Fruit fly (Drosophila melanogaster): Measurements from ENCODE around the gene CG1409.

Gene CG1409

DNA sequence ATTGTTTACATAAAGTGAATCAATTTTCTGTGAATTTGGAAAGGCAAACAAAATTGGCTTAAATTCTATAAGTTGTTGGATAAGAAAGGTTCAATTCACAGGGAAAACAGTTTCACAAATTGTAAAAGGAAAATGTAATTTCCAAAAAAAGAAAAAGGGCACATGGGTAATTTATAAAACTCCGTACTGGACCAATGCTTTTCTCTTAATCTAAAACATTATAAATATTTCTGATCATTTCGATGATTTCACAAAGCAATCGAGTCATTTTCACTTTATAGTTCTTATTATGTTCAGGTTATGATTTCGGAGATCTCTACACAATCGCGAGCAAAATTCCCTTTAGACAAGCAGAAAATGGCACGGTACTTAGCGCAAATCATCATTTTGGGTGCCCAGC is at the start of gene CG1409:
CG1409 (plus strand) TSS at position 301 of the 400 bp plus-strand sequence.
- TF ChIP-seq pan (optimal IDR thresholded peaks at IDR 0.05) (no peak), Dll (optimal IDR thresholded peaks at IDR 0.05) (no peak), usp (GFP tag; optimal IDR thresholded peaks at IDR 0.05) (no peak), psq (optimal IDR thresholded peaks at IDR 0.05) (no peak), CG8478 (optimal IDR thresholded peaks at IDR 0.05) (no peak), EcR (GFP tag; optimal IDR thresholded peaks at IDR 0.05) (no peak)

DNA sequence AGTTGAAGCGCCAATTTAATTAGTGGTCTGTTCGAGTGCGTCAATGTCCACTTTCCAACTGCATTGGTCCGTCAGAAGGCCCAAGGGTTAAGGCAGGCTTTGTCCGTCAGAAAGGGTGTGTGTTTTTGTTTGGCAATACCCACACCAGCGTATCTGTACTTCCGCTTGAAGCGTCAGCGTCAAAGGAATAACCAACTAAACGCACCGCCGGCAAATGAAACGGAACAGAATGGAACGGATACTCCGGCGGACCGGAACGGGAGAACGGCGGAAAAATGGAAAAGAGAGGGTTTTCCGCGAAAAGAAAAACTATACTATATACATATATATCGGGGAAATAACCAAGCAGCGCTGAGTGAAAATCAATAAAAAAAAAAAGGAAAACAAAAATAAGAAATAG is 35.1 kb upstream of the CG1409 start:
- TF ChIP-seq psq (optimal IDR thresholded peaks at IDR 0.05) (no peak), Dll (optimal IDR thresholded peaks at IDR 0.05) (no peak), EcR (GFP tag; optimal IDR thresholded peaks at IDR 0.05) (no peak), pan (optimal IDR thresholded peaks at IDR 0.05) (no peak), usp (GFP tag; optimal IDR thresholded peaks at IDR 0.05) (no peak), CG8478 (optimal IDR thresholded peaks at IDR 0.05) (no peak)

DNA sequence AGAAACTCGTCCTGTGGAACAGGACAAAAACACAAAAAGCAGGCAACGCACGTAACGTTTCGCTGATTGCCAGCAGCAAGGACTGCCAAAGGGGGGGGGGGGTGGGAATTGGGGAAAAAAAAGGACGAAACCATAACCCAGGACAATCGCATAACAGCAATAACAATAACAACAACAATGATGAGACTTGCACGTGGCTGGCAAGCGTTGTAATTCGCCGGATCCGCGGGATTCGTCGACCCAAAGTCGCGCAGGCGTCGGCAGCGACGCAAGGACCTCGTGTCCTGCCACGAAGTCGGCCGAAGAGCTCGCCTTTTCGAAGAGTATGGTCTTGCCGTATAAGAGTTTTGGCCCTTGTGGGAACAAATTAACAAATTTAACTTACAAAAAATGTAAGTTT is 32.7 kb upstream of the CG1409 start:
- no peak for TF ChIP-seq usp (GFP tag; optimal IDR thresholded peaks at IDR 0.05)
- no peak for TF ChIP-seq psq (optimal IDR thresholded peaks at IDR 0.05)
- no peak for TF ChIP-seq CG8478 (optimal IDR thresholded peaks at IDR 0.05)
- no peak for TF ChIP-seq Dll (optimal IDR thresholded peaks at IDR 0.05)
- TF ChIP-seq pan (optimal IDR thresholded peaks at IDR 0.05): no peak
- TF ChIP-seq EcR (GFP tag; optimal IDR thresholded peaks at IDR 0.05): no peak

DNA sequence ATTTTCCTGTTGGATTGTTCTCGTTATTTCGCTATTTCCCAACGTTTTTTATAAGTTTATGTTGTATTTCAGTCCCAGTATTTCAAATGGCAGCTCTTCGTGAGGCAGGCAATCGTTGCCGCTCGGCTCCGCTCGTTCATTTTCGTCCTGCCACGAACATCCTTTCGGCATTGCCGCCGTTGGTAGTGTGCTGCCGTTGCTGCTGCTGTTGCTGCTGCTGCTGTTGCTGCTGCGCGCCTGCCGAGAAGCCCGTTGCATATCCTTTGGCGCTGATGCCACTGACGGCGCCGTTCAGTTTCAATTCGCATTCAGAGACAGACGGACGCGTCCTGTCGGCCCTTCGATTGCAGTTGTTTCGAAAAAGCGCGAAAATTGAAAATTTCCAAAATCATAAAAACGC is 32.1 kb upstream of the CG1409 start, which contains the start of gene CARPA:
CARPA (plus strand) TSS at position 301 of the 400 bp plus-strand sequence.
- TF ChIP-seq EcR (GFP tag; optimal IDR thresholded peaks at IDR 0.05): no peak
- no peak for TF ChIP-seq CG8478 (optimal IDR thresholded peaks at IDR 0.05)
- TF ChIP-seq psq (optimal IDR thresholded peaks at IDR 0.05): no peak
- TF ChIP-seq usp (GFP tag; optimal IDR thresholded peaks at IDR 0.05): no peak
- no peak for TF ChIP-seq pan (optimal IDR thresholded peaks at IDR 0.05)
- no peak for TF ChIP-seq Dll (optimal IDR thresholded peaks at IDR 0.05)

DNA sequence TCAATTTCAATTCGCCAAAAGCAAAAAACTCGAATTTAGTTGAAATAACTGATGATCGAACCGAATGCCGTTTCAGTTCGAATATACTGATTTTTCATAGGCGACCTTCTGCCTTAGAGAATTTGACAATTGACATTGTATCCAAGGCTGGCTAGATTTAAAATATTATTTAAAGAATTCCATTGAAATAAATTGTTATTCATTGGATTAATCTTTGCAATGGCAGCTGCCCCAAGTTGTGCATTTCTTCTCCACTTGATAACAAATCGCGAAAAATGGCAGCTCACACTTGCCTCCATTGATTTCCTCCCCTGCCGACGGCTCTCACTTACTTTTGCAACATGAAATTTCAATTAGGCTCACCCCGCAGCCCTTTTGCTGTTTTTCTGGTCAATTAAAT is 3.8 kb upstream of the CG1409 start, which contains the start of gene CG10920:
CG10920 (minus strand) TSS at position 101 of the 400 bp plus-strand sequence.
- TF ChIP-seq pan (optimal IDR thresholded peaks at IDR 0.05) (no peak), Dll (optimal IDR thresholded peaks at IDR 0.05) (no peak), EcR (GFP tag; optimal IDR thresholded peaks at IDR 0.05) (no peak), CG8478 (optimal IDR thresholded peaks at IDR 0.05) (no peak), psq (optimal IDR thresholded peaks at IDR 0.05) (no peak), usp (GFP tag; optimal IDR thresholded peaks at IDR 0.05) (no peak)

DNA sequence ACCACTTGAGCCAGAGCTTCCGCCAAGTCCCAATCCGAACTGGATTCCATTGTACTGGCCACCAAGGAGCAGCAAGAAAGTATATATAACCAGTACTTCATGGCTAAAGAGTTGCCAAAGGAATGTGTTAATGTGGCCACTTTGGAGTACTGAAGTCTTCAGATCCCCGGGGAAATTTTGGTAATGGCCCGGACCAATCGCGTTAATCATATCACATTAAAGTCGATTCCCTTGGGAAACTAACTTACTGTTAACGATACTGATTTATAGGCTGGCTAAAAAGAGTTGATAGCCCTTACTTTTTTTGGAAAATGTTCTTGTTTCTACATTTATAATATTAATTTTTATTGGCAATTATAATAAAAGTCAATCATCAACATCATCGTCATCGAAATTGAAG is 8.9 kb downstream of the CG1409 start, which contains the start of gene Ir7b:
Ir7b (minus strand) TSS at position 101 of the 400 bp plus-strand sequence.
- TF ChIP-seq CG8478 (optimal IDR thresholded peaks at IDR 0.05) (no peak), pan (optimal IDR thresholded peaks at IDR 0.05) (no peak), EcR (GFP tag; optimal IDR thresholded peaks at IDR 0.05) (no peak), usp (GFP tag; optimal IDR thresholded peaks at IDR 0.05) (no peak), psq (optimal IDR thresholded peaks at IDR 0.05) (no peak), Dll (optimal IDR thresholded peaks at IDR 0.05) (no peak)

DNA sequence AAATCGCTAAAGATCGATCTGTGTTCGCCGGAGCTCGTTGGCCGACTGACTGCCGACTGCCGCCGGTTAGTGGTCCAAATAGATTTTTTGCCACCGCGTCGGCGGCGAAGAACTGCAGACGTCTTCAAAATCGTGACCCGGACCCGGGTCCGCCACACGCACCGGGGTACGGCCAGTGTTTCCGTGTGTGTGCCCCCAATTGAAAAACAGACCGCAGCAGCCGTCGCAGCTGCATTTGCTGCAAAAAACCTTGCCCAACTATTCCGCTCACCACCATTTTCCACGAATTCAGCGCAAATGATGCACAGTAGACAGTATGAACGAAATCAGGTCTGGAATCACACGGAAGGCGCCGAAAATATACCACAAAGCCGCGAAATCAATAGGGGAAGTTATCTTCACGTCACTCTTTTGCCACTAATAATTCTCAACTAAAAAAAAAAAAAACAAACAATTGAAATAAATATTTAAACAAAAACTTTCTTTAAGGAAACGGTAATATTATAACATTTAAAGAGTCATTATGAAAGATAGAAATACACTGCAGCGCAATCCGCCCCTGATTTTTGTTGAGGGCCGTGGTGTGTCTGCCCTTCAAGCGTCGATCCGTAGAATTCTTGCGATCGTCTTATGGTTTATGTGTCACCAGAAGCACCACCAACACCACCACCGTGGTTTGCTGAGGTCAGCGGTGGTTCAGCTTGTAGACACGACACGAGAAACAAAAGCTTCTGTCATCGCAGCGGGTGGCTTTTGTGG is 15.4 kb downstream of the CG1409 start, which contains the start of gene dec:
dec (minus strand) TSS at position 51 of the 759 bp plus-strand sequence.
- no peak for TF ChIP-seq Dll (optimal IDR thresholded peaks at IDR 0.05)
- no peak for TF ChIP-seq CG8478 (optimal IDR thresholded peaks at IDR 0.05)
- TF ChIP-seq psq (optimal IDR thresholded peaks at IDR 0.05): no peak
- no peak for TF ChIP-seq pan (optimal IDR thresholded peaks at IDR 0.05)
- no peak for TF ChIP-seq usp (GFP tag; optimal IDR thresholded peaks at IDR 0.05)
- no peak for TF ChIP-seq EcR (GFP tag; optimal IDR thresholded peaks at IDR 0.05)

DNA sequence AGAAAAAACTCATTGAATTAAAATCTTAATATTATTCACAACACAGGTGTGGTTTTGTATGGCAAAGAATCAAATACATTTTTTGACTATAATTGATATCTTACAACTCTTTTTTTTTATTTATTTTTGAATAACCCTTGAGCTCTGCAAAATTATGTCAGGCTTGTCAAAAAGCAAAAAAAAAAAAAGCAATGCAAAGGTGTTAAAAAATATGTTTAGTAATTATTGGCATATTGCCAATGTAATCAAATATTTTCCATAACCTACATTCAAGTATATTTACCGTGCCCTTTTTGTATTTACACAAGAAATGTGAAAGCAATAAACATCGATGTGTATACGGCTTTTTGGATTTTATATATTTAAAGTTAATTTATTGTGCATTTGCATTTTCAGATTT is 16.1 kb downstream of the CG1409 start, which contains the start of gene Ir7c:
Ir7c (plus strand) TSS at position 301 of the 400 bp plus-strand sequence.
- TF ChIP-seq psq (optimal IDR thresholded peaks at IDR 0.05): no peak
- TF ChIP-seq Dll (optimal IDR thresholded peaks at IDR 0.05): no peak
- no peak for TF ChIP-seq usp (GFP tag; optimal IDR thresholded peaks at IDR 0.05)
- TF ChIP-seq CG8478 (optimal IDR thresholded peaks at IDR 0.05): no peak
- TF ChIP-seq pan (optimal IDR thresholded peaks at IDR 0.05): no peak
- TF ChIP-seq EcR (GFP tag; optimal IDR thresholded peaks at IDR 0.05): no peak

DNA sequence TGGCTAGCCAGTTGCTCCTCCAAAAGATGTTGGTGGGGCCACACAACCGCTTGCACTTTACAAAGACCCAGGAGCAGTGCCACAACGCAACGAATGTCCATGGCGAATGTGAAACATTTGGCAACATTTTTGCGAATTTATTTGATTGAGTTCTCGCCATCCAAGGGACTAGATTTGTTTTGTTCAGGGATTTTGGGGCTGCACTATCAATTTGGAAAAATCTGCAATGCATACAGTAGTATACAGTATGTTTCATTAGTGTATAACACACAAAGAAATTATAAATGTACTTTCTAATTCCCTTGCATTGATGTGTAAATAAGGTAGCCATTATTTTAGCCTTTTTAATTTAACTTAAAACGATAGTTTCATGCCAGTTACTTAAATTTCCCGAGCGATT is 20.8 kb downstream of the CG1409 start, which contains the start of gene Ir7d:
Ir7d (minus strand) TSS at position 101 of the 400 bp plus-strand sequence.
- TF ChIP-seq psq (optimal IDR thresholded peaks at IDR 0.05): no peak
- no peak for TF ChIP-seq usp (GFP tag; optimal IDR thresholded peaks at IDR 0.05)
- no peak for TF ChIP-seq CG8478 (optimal IDR thresholded peaks at IDR 0.05)
- no peak for TF ChIP-seq pan (optimal IDR thresholded peaks at IDR 0.05)
- TF ChIP-seq Dll (optimal IDR thresholded peaks at IDR 0.05): no peak
- no peak for TF ChIP-seq EcR (GFP tag; optimal IDR thresholded peaks at IDR 0.05)

DNA sequence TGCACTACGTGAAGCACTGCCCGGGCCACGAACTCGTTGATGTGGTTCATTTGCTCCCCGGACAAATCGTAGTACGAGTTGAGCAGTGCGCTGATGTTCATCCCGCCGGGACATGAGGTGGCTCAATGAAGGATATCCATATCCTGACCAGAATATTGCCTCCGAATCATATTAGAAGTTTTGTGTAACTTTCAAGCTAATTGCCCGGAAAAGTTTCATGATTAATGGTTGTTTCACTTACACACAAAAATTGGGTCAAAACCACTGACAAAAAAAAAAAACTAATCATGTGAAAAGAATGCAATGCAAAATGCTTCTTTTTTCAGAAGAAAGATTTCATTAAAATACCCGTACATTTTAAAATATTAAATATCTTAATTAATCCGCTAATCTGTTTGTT is 23.6 kb downstream of the CG1409 start, which contains the start of gene Ir7e:
Ir7e (minus strand) TSS at position 101 of the 400 bp plus-strand sequence.
- TF ChIP-seq pan (optimal IDR thresholded peaks at IDR 0.05): no peak
- no peak for TF ChIP-seq EcR (GFP tag; optimal IDR thresholded peaks at IDR 0.05)
- TF ChIP-seq usp (GFP tag; optimal IDR thresholded peaks at IDR 0.05): no peak
- no peak for TF ChIP-seq CG8478 (optimal IDR thresholded peaks at IDR 0.05)
- no peak for TF ChIP-seq Dll (optimal IDR thresholded peaks at IDR 0.05)
- no peak for TF ChIP-seq psq (optimal IDR thresholded peaks at IDR 0.05)

DNA sequence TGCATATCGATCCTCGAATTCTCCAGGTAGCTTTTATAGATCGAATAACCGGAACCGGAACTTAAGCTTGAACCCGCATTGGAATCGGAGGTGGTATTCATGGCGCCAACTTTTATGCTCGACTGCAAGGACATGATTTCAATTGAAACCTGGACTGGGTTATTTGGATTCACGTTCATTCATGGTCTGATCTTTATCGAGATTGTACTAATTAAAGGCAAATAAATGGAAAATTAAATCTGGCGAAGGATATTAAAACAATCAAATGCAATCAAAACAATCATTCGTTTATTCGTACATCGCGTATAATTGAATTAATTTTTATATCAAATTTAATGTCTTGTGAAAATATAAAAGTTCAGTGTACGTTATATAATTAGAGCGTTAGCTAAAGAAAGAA is 26.0 kb downstream of the CG1409 start, which contains the start of gene Ir7f:
Ir7f (minus strand) TSS at position 101 of the 400 bp plus-strand sequence.
- TF ChIP-seq pan (optimal IDR thresholded peaks at IDR 0.05) (no peak), Dll (optimal IDR thresholded peaks at IDR 0.05) (no peak)

DNA sequence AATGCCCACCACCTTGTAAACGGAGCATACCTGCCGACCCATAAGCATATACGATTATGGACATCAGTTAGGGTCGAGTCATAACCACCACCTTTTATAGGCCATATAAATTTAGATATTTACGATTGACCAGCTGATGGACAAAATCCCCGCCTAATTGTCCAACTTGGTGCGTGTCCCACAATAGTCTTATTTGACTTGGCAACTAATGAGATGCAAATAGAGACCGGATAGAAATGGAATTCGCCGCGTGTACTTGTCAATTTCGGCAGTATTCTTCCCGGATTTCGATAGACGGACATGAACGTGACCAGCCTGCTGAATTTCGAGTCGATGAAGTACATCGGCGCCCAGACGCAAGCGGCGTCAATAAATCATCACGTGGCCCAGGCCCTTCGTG is 26.4 kb downstream of the CG1409 start, which contains the start of gene Ir7g:
Ir7g (plus strand) TSS at position 301 of the 400 bp plus-strand sequence.
- TF ChIP-seq psq (optimal IDR thresholded peaks at IDR 0.05) (no peak), Dll (optimal IDR thresholded peaks at IDR 0.05) (no peak), EcR (GFP tag; optimal IDR thresholded peaks at IDR 0.05) (no peak), pan (optimal IDR thresholded peaks at IDR 0.05) (no peak), CG8478 (optimal IDR thresholded peaks at IDR 0.05) (no peak), usp (GFP tag; optimal IDR thresholded peaks at IDR 0.05) (no peak)

Data from whole organism.